Worm (Caenorhabditis elegans) whole organism, young adult: Measurements from ENCODE around the gene ptr-19.
A peak's percentile ranks its signal among the peaks of the same experiment; 100 is the strongest.

Experiments
- B0035.1 ChIP-seq: sonication (generic microtip); optimal IDR thresholded peaks from 2 replicates; lab custom pipeline; 2016; ENCODE audit warnings: missing genetic modification characterization, mild to moderate bottlenecking, missing compliant biosample characterization, missing genotype, missing genetic modification reagents
- B0261.1 ChIP-seq: sonication (generic microtip); optimal IDR thresholded peaks from 2 replicates; lab custom pipeline; 2016; ENCODE audit warnings: mild to moderate bottlenecking, missing genetic modification characterization, moderate library complexity, missing compliant biosample characterization
- C17E4.6 ChIP-seq: fragments of 200-800 bp; sonication (Bioruptor generic); IDR thresholded peaks from 2 replicates; pipeline ENCODE4 v1.3.6; 2022; ENCODE audit warnings: missing genetic modification reagents, missing genetic modification characterization, missing compliant biosample characterization
- D2030.7 ChIP-seq: fragments of 200-800 bp; sonication (Bioruptor generic); IDR thresholded peaks from 2 replicates; pipeline ENCODE4 v1.3.6; 2022; ENCODE audit warnings: missing genetic modification reagents, missing genetic modification characterization, missing compliant biosample characterization
- F33H1.4 ChIP-seq: fragments of 200-800 bp; sonication (Bioruptor generic); IDR thresholded peaks from 2 replicates; pipeline ENCODE4 v1.3.6; 2022; ENCODE audit warnings: missing genetic modification reagents, missing genetic modification characterization, missing compliant biosample characterization
- F37B4.10 ChIP-seq: fragments of 200-800 bp; sonication (Bioruptor generic); IDR thresholded peaks from 2 replicates; pipeline ENCODE4 v1.3.6; 2022; ENCODE audit warnings: missing genetic modification characterization, missing compliant biosample characterization
- F52B5.7 ChIP-seq: sonication (generic microtip); optimal IDR thresholded peaks from 2 replicates; lab custom pipeline; 2016; ENCODE audit warnings: mild to moderate bottlenecking, missing genetic modification characterization, missing compliant biosample characterization
- F55B11.4 ChIP-seq: sonication (generic microtip); optimal IDR thresholded peaks from 2 replicates; lab custom pipeline; 2016; ENCODE audit warnings: missing compliant biosample characterization, missing genetic modification characterization, borderline replicate concordance; ENCODE audit not compliant: insufficient read depth
- K11D2.4 ChIP-seq: fragments of 200-800 bp; sonication (Bioruptor generic); IDR thresholded peaks from 2 replicates; pipeline ENCODE4 v1.3.6; 2022; ENCODE audit warnings: missing genetic modification reagents, missing genetic modification characterization, missing compliant biosample characterization
- K12H6.12 ChIP-seq: fragments of 200-800 bp; sonication (Bioruptor generic); optimal IDR thresholded peaks from 2 replicates; lab custom pipeline; 2018; ENCODE audit warnings: mild to moderate bottlenecking, missing genetic modification characterization, missing compliant biosample characterization
- T07F8.4 ChIP-seq: sonication (generic microtip); optimal IDR thresholded peaks from 2 replicates; lab custom pipeline; 2016; ENCODE audit warnings: mild to moderate bottlenecking, missing genetic modification characterization, moderate library complexity, missing compliant biosample characterization
- Y53F4B.3 ChIP-seq: fragments of 200-800 bp; sonication (Bioruptor generic); IDR thresholded peaks from 2 replicates; pipeline ENCODE4 v1.3.6; 2022; ENCODE audit warnings: missing genetic modification reagents, missing genetic modification characterization, missing compliant biosample characterization
- Y53G8AR.9 ChIP-seq: fragments of 200-800 bp; sonication (Bioruptor generic); conservative IDR thresholded peaks from 2 replicates; pipeline ENCODE4 v1.3.6; 2022; ENCODE audit warnings: missing genetic modification reagents, missing genetic modification characterization, missing compliant biosample characterization
- Y67H2A.10 ChIP-seq: fragments of 200-800 bp; sonication (Bioruptor generic); conservative IDR thresholded peaks from 2 replicates; pipeline ENCODE4 v1.3.6; 2022; ENCODE audit warnings: missing genetic modification reagents, missing genetic modification characterization, missing compliant biosample characterization
- akir-1 ChIP-seq: fragments of 200-800 bp; sonication (Bioruptor generic); optimal IDR thresholded peaks from 2 replicates; lab custom pipeline; 2018; ENCODE audit warnings: mild to moderate bottlenecking, missing genetic modification characterization, moderate library complexity, missing compliant biosample characterization
- aptf-3 ChIP-seq: fragments of 200-800 bp; sonication (Bioruptor generic); IDR thresholded peaks from 2 replicates; pipeline ENCODE4 v1.3.6; 2022; ENCODE audit warnings: missing genetic modification characterization, missing compliant biosample characterization
- athp-1 ChIP-seq: sonication (generic microtip); optimal IDR thresholded peaks from 2 replicates; lab custom pipeline; 2017; ENCODE audit warnings: mild to moderate bottlenecking, missing genetic modification characterization, missing compliant biosample characterization
- attf-5 ChIP-seq: fragments of 200-800 bp; sonication (Bioruptor generic); optimal IDR thresholded peaks from 2 replicates; lab custom pipeline; 2018; ENCODE audit warnings: mild to moderate bottlenecking, missing genetic modification characterization, missing compliant biosample characterization
- bed-1 ChIP-seq: fragments of 200-800 bp; sonication (Bioruptor generic); IDR thresholded peaks from 2 replicates; pipeline ENCODE4 v1.3.6; 2022; ENCODE audit warnings: missing genetic modification reagents, missing genetic modification characterization, missing compliant biosample characterization
- cebp-1 ChIP-seq, 2 experiments: fragments of 200-800 bp in 1 of 2; sonication (Bioruptor generic) in 1 of 2; sonication (generic microtip) in 1 of 2; IDR thresholded peaks in 1 of 2; optimal IDR thresholded peaks in 1 of 2; 2 replicates each; pipeline versions ENCODE4 v1.3.6 to Lab custom; 2017 to 2022; ENCODE audit warnings: missing compliant biosample characterization in 2 of 2, missing genetic modification characterization in 2 of 2, mild to moderate bottlenecking in 1 of 2, missing genetic modification reagents in 1 of 2, moderate library complexity in 1 of 2
- ceh-40 ChIP-seq: fragments of 200-800 bp; sonication (Bioruptor generic); IDR thresholded peaks from 2 replicates; pipeline ENCODE4 v1.3.6; 2022; ENCODE audit warnings: missing genetic modification characterization, missing compliant biosample characterization
- chd-7 ChIP-seq: sonication (generic microtip); optimal IDR thresholded peaks from 2 replicates; lab custom pipeline; 2016; ENCODE audit warnings: mild to moderate bottlenecking, missing genetic modification characterization, moderate library complexity, missing compliant biosample characterization
- dox-1 ChIP-seq: fragments of 200-800 bp; sonication (Bioruptor generic); IDR thresholded peaks from 2 replicates; pipeline ENCODE4 v1.3.6; 2022; ENCODE audit warnings: missing genetic modification reagents, missing genetic modification characterization, missing compliant biosample characterization
- dpff-1 ChIP-seq: sonication (generic microtip); optimal IDR thresholded peaks from 2 replicates; lab custom pipeline; 2017; ENCODE audit warnings: mild to moderate bottlenecking, missing genetic modification characterization, missing compliant biosample characterization
- egl-44 ChIP-seq: fragments of 200-800 bp; sonication (Bioruptor generic); IDR thresholded peaks from 2 replicates; pipeline ENCODE4 v1.3.6; 2022; ENCODE audit warnings: missing genetic modification reagents, missing genetic modification characterization, missing compliant biosample characterization
- egrh-3 ChIP-seq: fragments of 200-800 bp; sonication (Bioruptor generic); IDR thresholded peaks from 2 replicates; pipeline ENCODE4 v1.3.6; 2022; ENCODE audit warnings: missing genetic modification reagents, missing genetic modification characterization, missing compliant biosample characterization
- ekl-4 ChIP-seq: fragments of 200-800 bp; sonication (Bioruptor generic); IDR thresholded peaks from 2 replicates; pipeline ENCODE4 v1.3.6; 2022; ENCODE audit warnings: missing genetic modification reagents, missing genetic modification characterization, missing compliant biosample characterization
- gei-17 ChIP-seq: fragments of 200-800 bp; sonication (Bioruptor generic); optimal IDR thresholded peaks from 2 replicates; lab custom pipeline; 2018; ENCODE audit warnings: mild to moderate bottlenecking, missing genetic modification characterization, missing compliant biosample characterization
- hmg-20 ChIP-seq: fragments of 200-800 bp; sonication (Bioruptor generic); IDR thresholded peaks from 2 replicates; pipeline ENCODE4 v1.3.6; 2022; ENCODE audit warnings: missing genetic modification reagents, missing genetic modification characterization, missing compliant biosample characterization
- lag-1 ChIP-seq: fragments of 200-800 bp; sonication (Bioruptor generic); IDR thresholded peaks from 2 replicates; pipeline ENCODE4 v1.3.6; 2022; ENCODE audit warnings: missing genetic modification reagents, missing genetic modification characterization, missing compliant biosample characterization
- let-526 ChIP-seq: fragments of 200-800 bp; sonication (Bioruptor generic); IDR thresholded peaks from 2 replicates; pipeline ENCODE4 v1.3.6; 2022; ENCODE audit warnings: missing genetic modification reagents, missing genetic modification characterization, missing compliant biosample characterization
- lin-40 ChIP-seq: sonication (generic microtip); optimal IDR thresholded peaks from 2 replicates; lab custom pipeline; 2016; ENCODE audit warnings: missing genetic modification characterization, mild to moderate bottlenecking, missing compliant biosample characterization, missing genotype, missing genetic modification reagents
- madf-3 ChIP-seq: fragments of 200-800 bp; sonication (Bioruptor generic); IDR thresholded peaks from 2 replicates; pipeline ENCODE4 v1.3.6; 2022; ENCODE audit warnings: missing genetic modification reagents, missing genetic modification characterization, missing compliant biosample characterization
- mes-4 ChIP-seq: sonication (generic microtip); optimal IDR thresholded peaks from 2 replicates; lab custom pipeline; 2016; ENCODE audit warnings: missing genotype, missing genetic modification characterization, missing compliant biosample characterization
- nfyb-1 ChIP-seq: fragments of 200-800 bp; sonication (Bioruptor generic); IDR thresholded peaks from 2 replicates; pipeline ENCODE4 v1.3.6; 2022; ENCODE audit warnings: missing genetic modification reagents, missing genetic modification characterization, missing compliant biosample characterization
- nhr-90 ChIP-seq: sonication (generic microtip); optimal IDR thresholded peaks from 2 replicates; lab custom pipeline; 2016; ENCODE audit warnings: missing genotype, mild to moderate bottlenecking, missing genetic modification characterization, missing compliant biosample characterization
- rcor-1 ChIP-seq: fragments of 200-800 bp; sonication (Bioruptor generic); IDR thresholded peaks from 2 replicates; pipeline ENCODE4 v1.3.6; 2022; ENCODE audit warnings: missing genetic modification reagents, missing genetic modification characterization, missing compliant biosample characterization
- rec-8 ChIP-seq, 2 experiments: sonication (generic microtip); optimal IDR thresholded peaks; 2 replicates each; lab custom pipeline; 2016; ENCODE audit warnings: mild to moderate bottlenecking in 2 of 2, missing genetic modification characterization in 2 of 2, missing genetic modification reagents in 2 of 2, missing genotype in 2 of 2, missing biosample characterization in 1 of 2, missing compliant biosample characterization in 1 of 2, moderate library complexity in 1 of 2
- sdz-38 ChIP-seq: sonication (generic microtip); optimal IDR thresholded peaks from 2 replicates; lab custom pipeline; 2016; ENCODE audit warnings: missing genotype, missing genetic modification characterization, missing compliant biosample characterization
- sea-2 ChIP-seq: fragments of 200-800 bp; sonication (Bioruptor generic); IDR thresholded peaks from 2 replicates; pipeline ENCODE4 v1.3.6; 2022; ENCODE audit warnings: missing genetic modification characterization, missing compliant biosample characterization
- somi-1 ChIP-seq: fragments of 200-800 bp; sonication (Bioruptor generic); optimal IDR thresholded peaks from 2 replicates; lab custom pipeline; 2018; ENCODE audit warnings: mild to moderate bottlenecking, missing genetic modification characterization, missing compliant biosample characterization
- tbx-9 ChIP-seq: sonication (generic microtip); optimal IDR thresholded peaks from 2 replicates; lab custom pipeline; 2016; ENCODE audit warnings: borderline replicate concordance, missing genetic modification characterization, inconsistent platforms, missing compliant biosample characterization
- tlf-1 ChIP-seq: fragments of 200-800 bp; sonication (Bioruptor generic); optimal IDR thresholded peaks from 2 replicates; lab custom pipeline; 2018; ENCODE audit warnings: mild to moderate bottlenecking, missing genetic modification characterization, missing compliant biosample characterization
- unc-130 ChIP-seq: sonication (generic microtip); optimal IDR thresholded peaks from 2 replicates; lab custom pipeline; 2016; ENCODE audit warnings: missing genetic modification reagents, missing genetic modification characterization, missing compliant biosample characterization
- zfh-2 ChIP-seq: fragments of 200-800 bp; sonication (Bioruptor generic); conservative IDR thresholded peaks from 2 replicates; pipeline ENCODE4 v1.3.6; 2022; ENCODE audit warnings: missing genetic modification reagents, missing genetic modification characterization, missing compliant biosample characterization
- ztf-18 ChIP-seq: sonication (generic microtip); optimal IDR thresholded peaks from 2 replicates; lab custom pipeline; 2016; ENCODE audit warnings: missing genotype, mild to moderate bottlenecking, missing genetic modification characterization, missing compliant biosample characterization
- ztf-25 ChIP-seq: fragments of 200-800 bp; sonication (Bioruptor generic); IDR thresholded peaks from 2 replicates; pipeline ENCODE4 v1.3.6; 2022; ENCODE audit warnings: missing genetic modification reagents, missing genetic modification characterization, missing compliant biosample characterization
- ztf-28 ChIP-seq: fragments of 200-800 bp; sonication (Bioruptor generic); IDR thresholded peaks from 2 replicates; pipeline ENCODE4 v1.3.6; 2022; ENCODE audit warnings: missing genetic modification reagents, missing genetic modification characterization, missing compliant biosample characterization
- ztf-3 ChIP-seq: fragments of 200-800 bp; sonication (Bioruptor generic); optimal IDR thresholded peaks from 2 replicates; lab custom pipeline; 2018; ENCODE audit warnings: mild to moderate bottlenecking, missing genetic modification characterization, missing compliant biosample characterization

The ptr-19 gene

DNA sequence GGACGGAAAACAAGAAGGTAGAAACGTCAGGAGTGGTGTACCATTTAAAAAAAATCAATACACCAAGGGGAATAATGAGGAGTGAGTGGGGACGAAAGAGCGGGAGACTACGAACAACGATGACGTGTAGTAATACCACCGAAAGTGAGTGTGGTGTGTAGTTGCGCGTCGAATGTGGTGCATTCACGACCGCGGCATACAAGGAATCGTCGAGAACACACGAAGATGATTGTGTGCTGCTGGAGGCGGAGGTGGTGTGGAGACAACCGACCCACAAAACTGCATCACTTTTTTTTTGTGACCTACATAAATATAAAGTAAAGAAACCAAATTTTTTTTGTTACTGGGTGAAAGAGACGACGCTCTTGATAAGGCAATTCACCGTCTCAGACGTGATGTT lies 36.7 kb downstream of the ptr-19 start (continued):
- TF ChIP-seq dpff-1 (tag; lab: Kevin White, UChicago): no peak
- no peak for TF ChIP-seq athp-1 (tag; lab: Kevin White, UChicago)
- no peak for TF ChIP-seq bed-1 (GFP tag; lab: Robert Waterston, UW)
- no peak for TF ChIP-seq hmg-20 (GFP tag; lab: Robert Waterston, UW)
- TF ChIP-seq Y53G8AR.9 (GFP tag; lab: Robert Waterston, UW): no peak
- TF ChIP-seq gei-17 (GFP tag; lab: Kevin White, UChicago): no peak
- no peak for TF ChIP-seq lag-1 (GFP tag; lab: Robert Waterston, UW)
- no peak for TF ChIP-seq mes-4 (tag; lab: Kevin White, UChicago)
- TF ChIP-seq madf-3 (GFP tag; lab: Robert Waterston, UW): 0 out of 2 replicates have a peak, but pooled peaks have one; percentile 4
- peak; percentile 54; the same call in 1 of the 2 replicates for TF ChIP-seq zfh-2 (GFP tag; lab: Robert Waterston, UW)
- TF ChIP-seq unc-130 (GFP tag; lab: Kevin White, UChicago): no peak
- no peak for TF ChIP-seq ztf-28 (GFP tag; lab: Robert Waterston, UW)
- TF ChIP-seq let-526: peak; percentile 14; the same call in 1 of the 2 replicates
- no peak for TF ChIP-seq akir-1
- TF ChIP-seq nhr-90: peak; percentile 14
- peak; percentile 49 for TF ChIP-seq attf-5 (GFP tag; lab: Kevin White, UChicago)
- TF ChIP-seq aptf-3 (GFP tag; lab: Robert Waterston, UW): no peak
- TF ChIP-seq F37B4.10: no peak
- no peak for TF ChIP-seq C17E4.6 (GFP tag; lab: Robert Waterston, UW)
- TF ChIP-seq ceh-40 (GFP tag; lab: Robert Waterston, UW): no peak
- TF ChIP-seq ekl-4: peak; percentile 50; the same call in 1 of the 2 replicates
- peak; percentile 15 for TF ChIP-seq K12H6.12
- no peak for TF ChIP-seq T07F8.4 (tag; lab: Kevin White, UChicago)
- TF ChIP-seq K11D2.4 (GFP tag; lab: Robert Waterston, UW): 0 out of 2 replicates have a peak, but pooled peaks have one; percentile 24
- TF ChIP-seq F55B11.4 (tag; lab: Kevin White, UChicago): no peak
- TF ChIP-seq rcor-1 (GFP tag; lab: Robert Waterston, UW): no peak
- no peak for TF ChIP-seq D2030.7 (GFP tag; lab: Robert Waterston, UW)
- peak; percentile 19 for TF ChIP-seq ztf-18 (tag; lab: Kevin White, UChicago)
- TF ChIP-seq somi-1 (GFP tag; lab: Kevin White, UChicago): no peak
- no peak for TF ChIP-seq F52B5.7 (tag; lab: Kevin White, UChicago)
- no peak for TF ChIP-seq sea-2 (GFP tag; lab: Robert Waterston, UW)
- TF ChIP-seq nfyb-1 (GFP tag; lab: Robert Waterston, UW): no peak
- no peak for TF ChIP-seq Y67H2A.10
- no peak for TF ChIP-seq tbx-9 (tag; lab: Kevin White, UChicago)
- TF ChIP-seq ztf-3 (GFP tag; lab: Kevin White, UChicago): no peak
- TF ChIP-seq rec-8 (tag; optimal IDR thresholded peaks at IDR 0.05; lab: Kevin White, UChicago): no peak
- TF ChIP-seq cebp-1 (GFP tag; IDR thresholded peaks at IDR 0.05; lab: Robert Waterston, UW): no peak
- TF ChIP-seq cebp-1 (tag; optimal IDR thresholded peaks at IDR 0.05; lab: Kevin White, UChicago): peak; percentile 69
- TF ChIP-seq Y53F4B.3 (GFP tag; lab: Robert Waterston, UW): no peak
- TF ChIP-seq egl-44 (GFP tag; lab: Robert Waterston, UW): no peak
- peak; percentile 4 for TF ChIP-seq tlf-1 (GFP tag; lab: Kevin White, UChicago)
- no peak for TF ChIP-seq chd-7 (tag; lab: Kevin White, UChicago)
- no peak for TF ChIP-seq sdz-38 (tag; lab: Kevin White, UChicago)
- no peak for TF ChIP-seq B0261.1 (tag; lab: Kevin White, UChicago)
- peak; percentile 62 for TF ChIP-seq lin-40
- TF ChIP-seq ztf-25: no peak
- no peak for TF ChIP-seq F33H1.4 (GFP tag; lab: Robert Waterston, UW)
- peak; percentile 13; the same call in 1 of the 2 replicates for TF ChIP-seq egrh-3
- no peak for TF ChIP-seq B0035.1 (tag; lab: Kevin White, UChicago)
- TF ChIP-seq dox-1: peak; percentile 76
